Fruit fly (Drosophila melanogaster): Measurements from ENCODE around the gene PTPMT1.

The PTPMT1 gene

dm6 chr3R:23713901-23714300 lies 44.2 kb upstream of the PTPMT1 start:
- TF ChIP-seq CG7963 (GFP tag; IDR thresholded peaks at IDR 0.05; ENCODE audit: partially characterized antibody) (no peak), ap (GFP tag; IDR thresholded peaks at IDR 0.05) (peak; percentile 51), CG30020 (tag; optimal IDR thresholded peaks at IDR 0.05) (no peak), CG9609 (GFP tag; optimal IDR thresholded peaks at IDR 0.05) (peak; percentile 31), CG1832 (GFP tag; optimal IDR thresholded peaks at IDR 0.05) (no peak), CG34376 (GFP tag; optimal IDR thresholded peaks at IDR 0.05) (no peak), gce (GFP tag; IDR thresholded peaks at IDR 0.05) (peak; percentile 62; the same call in 1 of the 3 replicates), pfk (GFP tag; optimal IDR thresholded peaks at IDR 0.05) (no peak), CG7928 (GFP tag; optimal IDR thresholded peaks at IDR 0.05) (no peak), CG6791 (GFP tag; IDR thresholded peaks at IDR 0.05; ENCODE audit: partially characterized antibody) (no peak), CG3838 (GFP tag; optimal IDR thresholded peaks at IDR 0.05) (peak; percentile 26), CG30403 (GFP tag; optimal IDR thresholded peaks at IDR 0.05) (peak; percentile 70), CG9215 (GFP tag; IDR thresholded peaks at IDR 0.05) (peak; percentile 20; the same call in 1 of the 2 replicates), Ets65A (GFP tag) (peak; percentile 94), CG4854 (GFP tag; optimal IDR thresholded peaks at IDR 0.05) (no peak), CG17328 (GFP tag; IDR thresholded peaks at IDR 0.05) (peak; percentile 70), Hr78 (GFP tag; optimal IDR thresholded peaks at IDR 0.05) (no peak), HHEX (GFP tag; optimal IDR thresholded peaks at IDR 0.05) (peak; percentile 43), B-H2 (GFP tag; optimal IDR thresholded peaks at IDR 0.05) (no peak), CG2875 (GFP tag; optimal IDR thresholded peaks at IDR 0.05) (peak; percentile 55), seq (GFP tag; IDR thresholded peaks at IDR 0.05) (0 out of 2 replicates have a peak, but pooled peaks have one; percentile 48), run (tag; optimal IDR thresholded peaks at IDR 0.05) (peak; percentile 1), klu (GFP tag; IDR thresholded peaks at IDR 0.05) (peak; percentile 37; the same call in 1 of the 2 replicates), CG15073 (GFP tag; optimal IDR thresholded peaks at IDR 0.05) (no peak), Lpt (GFP tag; optimal IDR thresholded peaks at IDR 0.05) (no peak), trem (tag; optimal IDR thresholded peaks at IDR 0.05) (peak; percentile 25), pb (GFP tag; optimal IDR thresholded peaks at IDR 0.05) (peak; percentile 11), CG17359 (tag; optimal IDR thresholded peaks at IDR 0.05) (peak; percentile 70), NC2α (GFP tag; optimal IDR thresholded peaks at IDR 0.05) (no peak), CG14014 (GFP tag; IDR thresholded peaks at IDR 0.05) (peak; percentile 63), jigr1 (GFP tag; IDR thresholded peaks at IDR 0.05) (0 out of 3 replicates have a peak, but pooled peaks have one; percentile 12), Doc2 (GFP tag; IDR thresholded peaks at IDR 0.05) (no peak), CG18262 (tag; optimal IDR thresholded peaks at IDR 0.05) (peak; percentile 35), Doc3 (GFP tag; IDR thresholded peaks at IDR 0.05; ENCODE audit: partially characterized antibody) (no peak), sim (GFP tag; IDR thresholded peaks at IDR 0.05) (no peak), CG12219 (GFP tag; optimal IDR thresholded peaks at IDR 0.05) (peak; percentile 57), Usf (GFP tag; optimal IDR thresholded peaks at IDR 0.05) (no peak), Xbp1 (GFP tag; optimal IDR thresholded peaks at IDR 0.05) (peak; percentile 78), scrt (GFP tag; optimal IDR thresholded peaks at IDR 0.05) (peak; percentile 14), kah (GFP tag; optimal IDR thresholded peaks at IDR 0.05) (peak; percentile 38), CG8478 (optimal IDR thresholded peaks at IDR 0.05) (no peak), CG9797 (GFP tag; optimal IDR thresholded peaks at IDR 0.05) (no peak), danr (GFP tag; IDR thresholded peaks at IDR 0.05) (no peak), Antp (GFP tag; optimal IDR thresholded peaks at IDR 0.05) (peak; percentile 46), unc-4 (GFP tag; IDR thresholded peaks at IDR 0.05; ENCODE audit: partially characterized antibody) (no peak), Sox100B (GFP tag; optimal IDR thresholded peaks at IDR 0.05) (peak; percentile 57), Ets97D (GFP tag; optimal IDR thresholded peaks at IDR 0.05) (no peak), cg (GFP tag; optimal IDR thresholded peaks at IDR 0.05) (no peak), pum (GFP tag; optimal IDR thresholded peaks at IDR 0.05) (peak; percentile 65), gfzf (GFP tag; optimal IDR thresholded peaks at IDR 0.05) (no peak), btn (GFP tag; optimal IDR thresholded peaks at IDR 0.05) (peak; percentile 26), usp (GFP tag; optimal IDR thresholded peaks at IDR 0.05) (no peak)
